Fruit fly (Drosophila melanogaster) Kc167 (cell line): ENCODE data around the gene CG15375.

Experiments
- Sin3A ChIP-seq: fragments of >200 bp; optimal IDR thresholded peaks from 2 replicates; lab custom pipeline; 2018; ENCODE audit warnings: missing external identifiers
- insv ChIP-seq: fragments of >200 bp; optimal IDR thresholded peaks from 3 replicates; lab custom pipeline; 2018; ENCODE audit warnings: missing external identifiers

- TF ChIP-seq insv (lab: Kevin White, UChicago), result no peak
- no peak for TF ChIP-seq Sin3A
These were observed 37.9 kb downstream of the CG15375 start for dm6 chrX:4139043-4139442.
